Worm (Caenorhabditis elegans): ENCODE measurements around the gene pfd-1.

Gene pfd-1

ce11 chrIV:11125604-11126003 is 24.3 kb upstream of the pfd-1 start:
- TF ChIP-seq pag-3 (tag; optimal IDR thresholded peaks at IDR 0.05; ENCODE audit: borderline replicate concordance): no peak
- no peak for TF ChIP-seq ceh-14 (tag; optimal IDR thresholded peaks at IDR 0.05)
- TF ChIP-seq lin-11 (tag; optimal IDR thresholded peaks at IDR 0.05): no peak
- TF ChIP-seq fkh-10 (GFP tag; optimal IDR thresholded peaks at IDR 0.05): no peak
- no peak for TF ChIP-seq unc-55 (GFP tag; optimal IDR thresholded peaks at IDR 0.05)
- no peak for TF ChIP-seq ztf-16 (tag; optimal IDR thresholded peaks at IDR 0.05)
- TF ChIP-seq ceh-9 (tag; optimal IDR thresholded peaks at IDR 0.05): no peak
- TF ChIP-seq sdc-2 (tag; optimal IDR thresholded peaks at IDR 0.05): no peak
- no peak for TF ChIP-seq unc-42 (tag; optimal IDR thresholded peaks at IDR 0.05)
- TF ChIP-seq ceh-24 (tag; optimal IDR thresholded peaks at IDR 0.05): no peak
- no peak for TF ChIP-seq K02D7.2 (tag; optimal IDR thresholded peaks at IDR 0.05)
- TF ChIP-seq ref-2 (tag; optimal IDR thresholded peaks at IDR 0.05): no peak
- TF ChIP-seq hlh-13 (GFP tag; optimal IDR thresholded peaks at IDR 0.05): no peak

ce11 chrIV:11126004-11126027 is 24.1 kb upstream of the pfd-1 start, which contains the start of gene swsn-4:
Gene swsn-4 (plus strand): TSS chrIV:11126024.
- TF ChIP-seq sox-4 (tag; optimal IDR thresholded peaks at IDR 0.05) (no peak), ztf-16 (tag; optimal IDR thresholded peaks at IDR 0.05) (no peak), hlh-6 (tag; optimal IDR thresholded peaks at IDR 0.05) (no peak), ceh-6 (GFP tag; optimal IDR thresholded peaks at IDR 0.05) (no peak), K09A11.1 (tag; optimal IDR thresholded peaks at IDR 0.05; ENCODE audit: insufficient read depth) (no peak), elt-4 (tag; optimal IDR thresholded peaks at IDR 0.05) (no peak), gmeb-2 (tag; optimal IDR thresholded peaks at IDR 0.05) (no peak), unc-86 (tag; optimal IDR thresholded peaks at IDR 0.05) (no peak), pha-2 (tag; optimal IDR thresholded peaks at IDR 0.05) (no peak), pax-1 (tag; optimal IDR thresholded peaks at IDR 0.05) (no peak), pqm-1 (tag; optimal IDR thresholded peaks at IDR 0.05) (no peak), ttx-3 (tag; optimal IDR thresholded peaks at IDR 0.05) (no peak), pag-3 (tag; optimal IDR thresholded peaks at IDR 0.05; ENCODE audit: borderline replicate concordance) (no peak), nhr-11 (tag; optimal IDR thresholded peaks at IDR 0.05) (no peak)

ce11 chrIV:11126028-11126427 is 23.9 kb upstream of the pfd-1 start:
- TF ChIP-seq unc-55 (GFP tag; optimal IDR thresholded peaks at IDR 0.05) (no peak), ceh-30 (tag; optimal IDR thresholded peaks at IDR 0.05) (no peak), C38D4.7 (GFP tag; optimal IDR thresholded peaks at IDR 0.05) (no peak), ceh-24 (tag; optimal IDR thresholded peaks at IDR 0.05) (no peak), pha-4 (tag; optimal IDR thresholded peaks at IDR 0.05) (no peak), C08G9.2 (tag; optimal IDR thresholded peaks at IDR 0.05) (no peak), K09A11.1 (tag; optimal IDR thresholded peaks at IDR 0.05; ENCODE audit: insufficient read depth) (no peak)

ce11 chrIV:11130774-11131173 is 19.1 kb upstream of the pfd-1 start:
- TF ChIP-seq ttx-3 (tag; optimal IDR thresholded peaks at IDR 0.05) (no peak), che-1 (tag; optimal IDR thresholded peaks at IDR 0.05) (no peak), pros-1 (tag; optimal IDR thresholded peaks at IDR 0.05) (no peak), pag-3 (tag; optimal IDR thresholded peaks at IDR 0.05; ENCODE audit: borderline replicate concordance) (no peak), ceh-18 (tag; optimal IDR thresholded peaks at IDR 0.05) (no peak), ahr-1 (tag; optimal IDR thresholded peaks at IDR 0.05) (no peak), ceh-31 (tag; optimal IDR thresholded peaks at IDR 0.05) (no peak), lim-6 (tag; optimal IDR thresholded peaks at IDR 0.05) (no peak), hlh-6 (tag; optimal IDR thresholded peaks at IDR 0.05) (no peak), sox-4 (tag; optimal IDR thresholded peaks at IDR 0.05) (no peak), ztf-16 (tag; optimal IDR thresholded peaks at IDR 0.05) (no peak), ets-4 (tag; optimal IDR thresholded peaks at IDR 0.05) (no peak), hlh-30 (tag; optimal IDR thresholded peaks at IDR 0.05; ENCODE audit: insufficient read depth) (no peak), pha-2 (tag; optimal IDR thresholded peaks at IDR 0.05) (no peak), ceh-22 (tag; optimal IDR thresholded peaks at IDR 0.05) (no peak)

All from whole organism, late embryonic.